Fruit fly (Drosophila melanogaster) whole organism, prepupa: Measurements from ENCODE around the gene hfp.

ENCODE experiments used
- CG31627 ChIP-seq: fragments of 200-800 bp; sonication (Bioruptor generic); optimal IDR thresholded peaks from 3 replicates; lab custom pipeline; 2016; ENCODE audit warnings: missing biosample characterization, missing genetic modification characterization
- Gug ChIP-seq: fragments of 200-800 bp; sonication (Bioruptor generic); IDR thresholded peaks from 2 replicates; pipeline ENCODE4 v1.3.6; 2022; ENCODE audit warnings: missing biosample characterization, missing genetic modification characterization
- Hr38 ChIP-seq: sonication (Bioruptor generic); optimal IDR thresholded peaks from 2 replicates; lab custom pipeline; 2016; ENCODE audit warnings: missing biosample characterization, missing genetic modification characterization
- OdsH ChIP-seq: fragments of 200-800 bp; sonication (Bioruptor generic); optimal IDR thresholded peaks from 3 replicates; lab custom pipeline; 2016; ENCODE audit warnings: missing biosample characterization, missing genetic modification characterization
- Sox102F ChIP-seq: fragments of 200-800 bp; sonication (Bioruptor generic); optimal IDR thresholded peaks from 2 replicates; lab custom pipeline; 2016; ENCODE audit warnings: missing biosample characterization, mild to moderate bottlenecking, missing genetic modification characterization
- acj6 ChIP-seq: fragments of 200-800 bp; sonication (Bioruptor generic); optimal IDR thresholded peaks from 3 replicates; lab custom pipeline; 2016; ENCODE audit warnings: missing biosample characterization, missing genetic modification characterization

DNA sequence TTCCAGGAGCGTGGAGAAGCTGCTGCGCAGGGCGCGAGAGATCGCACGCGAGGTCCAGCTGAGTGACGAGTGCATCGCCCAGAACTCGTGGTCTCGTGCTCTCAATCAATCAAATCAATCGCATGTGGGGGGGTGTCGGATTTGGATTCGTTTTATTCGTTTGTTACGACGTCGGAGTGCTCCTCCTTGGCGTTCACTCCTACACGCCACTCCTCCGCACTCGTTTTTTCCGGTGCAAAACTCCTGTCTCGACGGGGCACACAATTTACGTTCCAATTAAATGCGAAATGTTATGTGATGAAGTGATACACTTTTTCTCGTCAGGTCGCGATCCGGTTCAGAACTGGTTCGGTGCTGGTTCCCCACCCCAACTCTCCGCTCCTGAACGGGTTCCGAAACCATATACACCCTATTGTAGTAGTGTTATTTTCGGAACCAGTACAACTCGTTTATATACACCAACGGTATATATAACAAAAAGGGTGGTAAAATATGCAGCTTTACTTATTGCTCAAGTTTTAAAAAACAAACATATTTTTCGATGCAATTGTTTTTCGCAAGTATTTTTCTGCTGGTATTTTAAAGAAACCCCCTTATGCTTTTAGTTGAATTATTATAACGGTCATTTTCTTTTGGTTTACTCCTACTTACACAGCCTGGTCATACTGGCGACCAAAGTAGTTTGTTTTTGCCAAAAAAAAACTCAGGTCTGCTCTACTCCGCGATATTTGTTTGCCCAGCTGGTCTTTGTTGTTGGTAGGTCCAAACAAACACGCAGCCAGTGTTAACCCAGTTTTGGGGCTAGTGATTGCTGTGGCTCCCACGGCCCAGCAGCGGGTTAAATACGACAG lies 34.3 kb upstream of the hfp start, which contains the start of the genes CG12091 and pns:
- TF ChIP-seq Gug (GFP tag; lab: Robert Waterston, UW) (0 out of 2 replicates have a peak, but pooled peaks have one; percentile 13), acj6 (GFP tag; lab: Kevin White, UChicago) (no peak), Sox102F (GFP tag; lab: Kevin White, UChicago) (no peak), OdsH (GFP tag; lab: Kevin White, UChicago) (no peak), CG31627 (GFP tag; lab: Kevin White, UChicago) (peak; percentile 60), Hr38 (no peak)
